Worm (Caenorhabditis elegans) whole organism, mixed stage, embryonic: ENCODE measurements around the gene acr-7.

Experiments used
- blmp-1 ChIP-seq: fragments of 150-350 bp; optimal IDR thresholded peaks from 2 replicates; lab custom pipeline; 2014; ENCODE audit warnings: missing biosample characterization, missing genetic modification characterization
- ceh-43 ChIP-seq: fragments of 200-800 bp; sonication (Bioruptor generic); optimal IDR thresholded peaks from 2 replicates; lab custom pipeline; 2018; ENCODE audit warnings: mild to moderate bottlenecking, missing genetic modification characterization, moderate library complexity, missing compliant biosample characterization
- pha-4 ChIP-seq: fragments of 150-350 bp; optimal IDR thresholded peaks from 2 replicates; lab custom pipeline; 2018; ENCODE audit warnings: missing biosample characterization, missing genetic modification reagents, missing genetic modification characterization
- ztf-11 ChIP-seq: fragments of 150-350 bp; optimal IDR thresholded peaks from 2 replicates; lab custom pipeline; 2014; ENCODE audit warnings: missing biosample characterization, missing genetic modification characterization

- no peak for TF ChIP-seq ztf-11 (tag; lab: Kevin White, UChicago)
- no peak for TF ChIP-seq pha-4
- TF ChIP-seq ceh-43 (GFP tag; lab: Kevin White, UChicago) = no peak
- TF ChIP-seq blmp-1 = no peak
Observed at ce11 chrII:7880373-7880862, 30.8 kb upstream of the acr-7 start, which contains the start of gene perm-1.
